Worm (Caenorhabditis elegans): Measurements from ENCODE around the gene Y73F4A.2.

ce11 chrIV:9070188-9070587, 27.0 kb upstream of the Y73F4A.2 start:
- TF ChIP-seq W03F9.2 (tag; optimal IDR thresholded peaks at IDR 0.05) (no peak), him-1 (tag; optimal IDR thresholded peaks at IDR 0.05) (no peak)

Data from whole organism, L4/young adult.